Fruit fly (Drosophila melanogaster) whole organism, embryonic: ENCODE measurements around the gene CG8891.

Source experiments
- Bdp1 ChIP-seq: fragments of 200-800 bp; sonication (Bioruptor generic); optimal IDR thresholded peaks from 3 replicates; lab custom pipeline; 2016; ENCODE audit warnings: missing biosample characterization, missing genetic modification characterization
- Blimp-1 ChIP-seq: fragments of 200-800 bp; sonication (Bioruptor generic); optimal IDR thresholded peaks from 3 replicates; lab custom pipeline; 2018; ENCODE audit warnings: missing biosample characterization, missing genetic modification characterization, mild to moderate bottlenecking, moderate library complexity, missing genetic modification reagents
- CG10366 ChIP-seq: fragments of 200-800 bp; sonication (Bioruptor generic); IDR thresholded peaks from 2 replicates; pipeline ENCODE4 v1.3.6; 2022; ENCODE audit warnings: missing biosample characterization, missing genetic modification characterization
- CG11093 ChIP-seq: fragments of 200-800 bp; sonication (Bioruptor generic); IDR thresholded peaks from 3 replicates; pipeline ENCODE4 v1.3.6; 2022; ENCODE audit warnings: missing biosample characterization, missing genetic modification characterization
- CG11456 ChIP-seq: fragments of 200-800 bp; sonication (Bioruptor generic); IDR thresholded peaks from 3 replicates; pipeline ENCODE4 v1.3.6; 2022; ENCODE audit warnings: missing biosample characterization, missing genetic modification characterization
- CG11560 ChIP-seq: fragments of 200-800 bp; sonication (Bioruptor generic); IDR thresholded peaks from 3 replicates; pipeline ENCODE4 v1.3.6; 2022; ENCODE audit warnings: missing biosample characterization, missing genetic modification characterization
- CG11695 ChIP-seq: fragments of 200-800 bp; sonication (Bioruptor generic); IDR thresholded peaks from 3 replicates; pipeline ENCODE4 v1.3.6; 2022; ENCODE audit warnings: missing biosample characterization, missing genetic modification characterization
- CG13624 ChIP-seq: fragments of 200-800 bp; sonication (Bioruptor generic); optimal IDR thresholded peaks from 2 replicates; lab custom pipeline; 2016; ENCODE audit warnings: missing biosample characterization, missing genetic modification characterization
- CG17912 ChIP-seq: fragments of 200-800 bp; sonication (Bioruptor generic); optimal IDR thresholded peaks from 2 replicates; lab custom pipeline; 2018; ENCODE audit warnings: missing biosample characterization, mild to moderate bottlenecking, missing genetic modification characterization
- CG18476 ChIP-seq: fragments of 200-800 bp; sonication (Bioruptor generic); optimal IDR thresholded peaks from 2 replicates; lab custom pipeline; 2016; ENCODE audit warnings: missing biosample characterization, mild to moderate bottlenecking, missing genetic modification characterization
- CG34422 ChIP-seq: fragments of 200-800 bp; sonication (Bioruptor generic); IDR thresholded peaks from 3 replicates; pipeline ENCODE4 v1.3.6; 2022; ENCODE audit warnings: missing biosample characterization, missing genetic modification characterization
- CG3995 ChIP-seq: fragments of 200-800 bp; sonication (Bioruptor generic); optimal IDR thresholded peaks from 3 replicates; lab custom pipeline; 2016; ENCODE audit warnings: missing biosample characterization, missing genetic modification characterization
- CG6765 ChIP-seq: fragments of 200-800 bp; sonication (Bioruptor generic); optimal IDR thresholded peaks from 3 replicates; lab custom pipeline; 2017; ENCODE audit warnings: missing biosample characterization, mild to moderate bottlenecking, missing genetic modification characterization
- CG7556 ChIP-seq: fragments of 200-800 bp; sonication (Bioruptor generic); optimal IDR thresholded peaks from 2 replicates; lab custom pipeline; 2017; ENCODE audit warnings: missing biosample characterization, mild to moderate bottlenecking, missing genetic modification characterization
- CG7839 ChIP-seq: fragments of 200-800 bp; sonication (Bioruptor generic); optimal IDR thresholded peaks from 3 replicates; lab custom pipeline; 2018; ENCODE audit warnings: missing biosample characterization, mild to moderate bottlenecking, missing genetic modification characterization, moderate library complexity
- CG9797 ChIP-seq: fragments of 200-800 bp; sonication (Bioruptor generic); optimal IDR thresholded peaks from 3 replicates; lab custom pipeline; 2018; ENCODE audit warnings: missing biosample characterization, mild to moderate bottlenecking, missing genetic modification characterization
- Camta ChIP-seq: fragments of 200-800 bp; sonication (Bioruptor generic); optimal IDR thresholded peaks from 2 replicates; lab custom pipeline; 2016; ENCODE audit warnings: missing biosample characterization, missing genetic modification characterization
- Ets65A ChIP-seq: fragments of 200-800 bp; sonication (Bioruptor generic); peaks from one replicate; lab custom pipeline; 2016; ENCODE audit warnings: missing biosample characterization, missing genetic modification characterization
- HLH3B ChIP-seq: fragments of 200-800 bp; sonication (Bioruptor generic); IDR thresholded peaks from 2 replicates; pipeline ENCODE4 v1.3.6; 2022; ENCODE audit warnings: missing biosample characterization, missing genetic modification characterization
- HmgZ ChIP-seq: fragments of 200-800 bp; sonication (Bioruptor generic); optimal IDR thresholded peaks from 2 replicates; lab custom pipeline; 2018; ENCODE audit warnings: missing biosample characterization, mild to moderate bottlenecking, missing genetic modification characterization
- Hsf ChIP-seq: fragments of 200-800 bp; sonication (Bioruptor generic); optimal IDR thresholded peaks from 3 replicates; lab custom pipeline; 2016; ENCODE audit warnings: missing biosample characterization, missing genetic modification characterization
- MTF-1 ChIP-seq: fragments of 200-800 bp; sonication (Bioruptor generic); optimal IDR thresholded peaks from 2 replicates; lab custom pipeline; 2018; ENCODE audit warnings: missing biosample characterization, mild to moderate bottlenecking, missing genetic modification characterization, borderline replicate concordance
- Xrp1 ChIP-seq: fragments of 200-800 bp; sonication (Bioruptor generic); IDR thresholded peaks from 2 replicates; pipeline ENCODE4 v1.3.6; 2022; ENCODE audit warnings: missing biosample characterization, missing genetic modification characterization
- az2 ChIP-seq: fragments of 200-800 bp; sonication (Bioruptor generic); optimal IDR thresholded peaks from 3 replicates; lab custom pipeline; 2016; ENCODE audit warnings: missing biosample characterization, missing genetic modification characterization
- chinmo ChIP-seq: fragments of 200-800 bp; sonication (Bioruptor generic); IDR thresholded peaks from 4 replicates; pipeline ENCODE4 v1.3.6; 2022; ENCODE audit warnings: missing biosample characterization, missing genetic modification characterization; ENCODE audit not compliant: partially characterized antibody
- ems ChIP-seq: fragments of 200-800 bp; sonication (Bioruptor generic); optimal IDR thresholded peaks from 3 replicates; lab custom pipeline; 2016; ENCODE audit warnings: missing biosample characterization, missing genetic modification characterization
- gfzf ChIP-seq: fragments of 200-800 bp; sonication (Bioruptor generic); optimal IDR thresholded peaks from 2 replicates; lab custom pipeline; 2016; ENCODE audit warnings: missing biosample characterization, mild to moderate bottlenecking, missing genetic modification characterization, moderate library complexity
- gro ChIP-seq: fragments of 200-800 bp; sonication (Bioruptor generic); optimal IDR thresholded peaks from 2 replicates; lab custom pipeline; 2016; ENCODE audit warnings: missing biosample characterization, missing genetic modification characterization
- hbn ChIP-seq: fragments of 200-800 bp; sonication (Bioruptor generic); IDR thresholded peaks from 2 replicates; pipeline ENCODE4 v1.3.6; 2022; ENCODE audit warnings: missing biosample characterization, missing genetic modification characterization; ENCODE audit not compliant: partially characterized antibody
- kay ChIP-seq: fragments of 200-800 bp; sonication (Bioruptor generic); optimal IDR thresholded peaks from 2 replicates; lab custom pipeline; 2016; ENCODE audit warnings: missing biosample characterization, missing genetic modification characterization
- pan ChIP-seq, 4 experiments: fragments of >200 bp in 3 of 4; fragments of 200-800 bp in 1 of 4; sonication (Bioruptor generic) in 1 of 4; optimal IDR thresholded peaks in 3 of 4; IDR thresholded peaks in 1 of 4; 2 replicates each; pipeline versions ENCODE4 v1.3.6 to Lab custom; 2017 to 2022; ENCODE audit warnings: missing biosample characterization in 2 of 4, missing genetic modification characterization in 2 of 4, mixed read lengths in 1 of 4
- phol ChIP-seq: fragments of 200-800 bp; sonication (Bioruptor generic); optimal IDR thresholded peaks from 3 replicates; lab custom pipeline; 2018; ENCODE audit warnings: missing biosample characterization, mild to moderate bottlenecking, missing genetic modification characterization, moderate library complexity
- pnt ChIP-seq: fragments of 200-800 bp; sonication (Bioruptor generic); optimal IDR thresholded peaks from 3 replicates; lab custom pipeline; 2016; ENCODE audit warnings: missing biosample characterization, missing genetic modification characterization
- pzg ChIP-seq: fragments of 200-800 bp; sonication (Bioruptor generic); optimal IDR thresholded peaks from 3 replicates; lab custom pipeline; 2018; ENCODE audit warnings: missing biosample characterization, mild to moderate bottlenecking, missing genetic modification characterization, moderate library complexity
- row ChIP-seq: fragments of 200-800 bp; sonication (Bioruptor generic); IDR thresholded peaks from 3 replicates; pipeline ENCODE4 v1.3.6; 2022; ENCODE audit warnings: missing biosample characterization, missing genetic modification characterization
- salm ChIP-seq: fragments of 200-800 bp; sonication (Bioruptor generic); optimal IDR thresholded peaks from 2 replicates; lab custom pipeline; 2018; ENCODE audit warnings: missing biosample characterization, mild to moderate bottlenecking, missing genetic modification characterization
- slbo ChIP-seq: fragments of 200-800 bp; sonication (Bioruptor generic); IDR thresholded peaks from 2 replicates; pipeline ENCODE4 v1.3.6; 2022; ENCODE audit warnings: missing biosample characterization, missing genetic modification characterization

The CG8891 gene

DNA sequence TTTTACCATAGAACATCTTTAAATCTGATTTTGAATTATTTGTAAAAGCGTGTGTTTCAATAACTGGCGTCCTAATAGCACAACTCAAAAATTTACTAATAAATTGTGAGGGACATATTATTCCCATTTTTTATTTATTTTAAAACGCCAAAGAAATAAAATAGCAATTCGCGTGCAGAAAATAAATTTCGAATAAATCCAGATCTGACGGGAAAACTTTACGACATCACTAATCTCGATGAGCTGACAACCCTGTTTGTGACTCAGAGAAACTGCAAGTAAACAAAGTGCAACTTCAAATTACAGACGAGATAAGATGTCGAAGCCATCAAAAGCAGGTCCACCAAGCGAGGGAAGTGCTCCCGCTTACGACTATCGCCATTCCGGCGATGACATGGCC lies 13.8 kb downstream of the CG8891 start, which contains the start of gene CG34125 (continued):
- TF ChIP-seq az2 (GFP tag; lab: Kevin White, UChicago) (peak; percentile 6), pan (optimal IDR thresholded peaks at IDR 0.05; lab: Kevin White, UChicago) (no peak), pan (GFP tag; optimal IDR thresholded peaks at IDR 0.05 in 1 of 2, IDR thresholded peaks at IDR 0.05 in 1 of 2) (peak in 1 of 2 experiments; percentile 32), CG7839 (tag; lab: Kevin White, UChicago) (no peak), hbn (no peak), chinmo (peak; percentile 68; the same call in 1 of the 4 replicates), gfzf (no peak), CG34422 (GFP tag; lab: Robert Waterston, UW) (0 out of 3 replicates have a peak, but pooled peaks have one; percentile 8), Ets65A (peak; percentile 82), ems (peak; percentile 10), CG13624 (GFP tag; lab: Kevin White, UChicago) (peak; percentile 5), Camta (GFP tag; lab: Kevin White, UChicago) (peak; percentile 16), CG11456 (GFP tag; lab: Robert Waterston, UW) (0 out of 3 replicates have a peak, but pooled peaks have one; percentile 47), row (peak; percentile 86), HmgZ (tag; lab: Kevin White, UChicago) (peak; percentile 13), Xrp1 (peak; percentile 34; the same call in 1 of the 2 replicates), pzg (GFP tag; lab: Kevin White, UChicago) (peak; percentile 33), CG3995 (GFP tag; lab: Kevin White, UChicago) (peak; percentile 53), CG10366 (GFP tag; lab: Robert Waterston, UW) (0 out of 2 replicates have a peak, but pooled peaks have one; percentile 10), slbo (GFP tag; lab: Robert Waterston, UW) (peak; percentile 32; the same call in 1 of the 2 replicates)

DNA sequence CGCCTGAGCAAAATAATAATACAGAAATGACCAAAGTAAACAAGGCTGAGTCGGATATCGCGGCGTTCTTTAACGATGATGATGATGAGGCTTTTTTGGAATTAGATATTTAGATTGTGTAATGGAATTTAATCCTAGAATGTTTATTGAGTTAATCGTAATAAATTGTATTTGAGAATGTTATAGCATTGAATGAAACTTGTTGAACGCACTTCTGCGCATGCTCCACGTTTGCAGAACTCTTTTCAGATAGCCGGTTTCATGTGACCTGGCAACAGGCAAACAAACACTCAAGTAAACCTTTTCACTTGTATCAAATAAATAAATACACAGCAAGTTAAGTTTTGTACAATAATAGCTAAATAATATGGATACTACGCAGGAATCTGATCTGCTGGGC lies 21.1 kb downstream of the CG8891 start, which contains the start of gene CG34124:
CG34124 (plus strand) TSS at position 301 of the 400 bp plus-strand sequence.
- TF ChIP-seq CG18476 (GFP tag; lab: Kevin White, UChicago) (no peak), Blimp-1 (no peak), MTF-1 (GFP tag; lab: Kevin White, UChicago) (no peak), CG17912 (GFP tag; lab: Kevin White, UChicago) (no peak), CG7556 (GFP tag; lab: Kevin White, UChicago) (no peak), Hsf (GFP tag; lab: Kevin White, UChicago) (no peak), kay (GFP tag; lab: Kevin White, UChicago) (no peak), gro (GFP tag; lab: Kevin White, UChicago) (no peak), CG6765 (no peak), Bdp1 (GFP tag; lab: Kevin White, UChicago) (no peak), CG11560 (no peak), pnt (GFP tag; lab: Kevin White, UChicago) (no peak), CG11695 (GFP tag; lab: Robert Waterston, UW) (no peak), phol (tag; lab: Kevin White, UChicago) (no peak), salm (tag; lab: Kevin White, UChicago) (no peak), HLH3B (GFP tag; lab: Robert Waterston, UW) (no peak), CG9797 (GFP tag; lab: Kevin White, UChicago) (no peak), CG11093 (GFP tag; lab: Robert Waterston, UW) (no peak)
